Fruit fly (Drosophila melanogaster): Measurements from ENCODE around the gene CG31778.

- TF ChIP-seq CG8478 (optimal IDR thresholded peaks at IDR 0.05) = no peak
- TF ChIP-seq CTCF (optimal IDR thresholded peaks at IDR 0.05) = no peak
Measured at dm6 chr2L:3656667-3657066, 48.6 kb downstream of the CG31778 start, which contains the start of gene for.
